Worm (Caenorhabditis elegans) whole organism, mixed stage, embryonic: Measurements from ENCODE around the gene F19G12.1.

Experiments used
- lsy-2 ChIP-seq: fragments of 150-350 bp; optimal IDR thresholded peaks from 2 replicates; lab custom pipeline; 2014; ENCODE audit warnings: missing biosample characterization, missing genetic modification characterization
- mep-1 ChIP-seq: fragments of 150-350 bp; optimal IDR thresholded peaks from 2 replicates; lab custom pipeline; 2017; ENCODE audit warnings: missing biosample characterization, missing genetic modification reagents, missing genetic modification characterization, inconsistent platforms
- ztf-11 ChIP-seq: fragments of 150-350 bp; optimal IDR thresholded peaks from 2 replicates; lab custom pipeline; 2014; ENCODE audit warnings: missing biosample characterization, missing genetic modification characterization

The F19G12.1 gene

DNA sequence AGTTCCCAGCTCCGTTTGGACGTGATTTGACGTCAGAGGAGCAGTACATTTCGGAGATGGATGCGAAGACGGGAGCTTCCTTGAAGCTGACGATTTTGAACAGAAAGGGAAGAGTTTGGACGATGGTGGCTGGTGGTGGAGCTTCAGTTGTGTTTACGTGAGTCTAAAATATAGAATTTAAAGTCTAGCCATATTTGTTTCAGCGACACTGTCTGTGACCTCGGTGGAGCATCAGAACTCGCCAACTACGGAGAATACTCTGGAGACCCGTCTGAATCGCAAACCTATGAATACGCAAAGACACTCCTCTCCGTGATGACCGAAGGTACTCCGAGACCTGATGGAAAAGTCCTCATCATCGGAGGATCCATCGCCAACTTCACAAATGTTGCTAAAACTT lies 49.8 kb downstream of the F19G12.1 start:
- TF ChIP-seq ztf-11 (tag; lab: Kevin White, UChicago) (no peak), lsy-2 (tag; lab: Kevin White, UChicago) (no peak), mep-1 (no peak)
- TF ChIP-seq, all 35 proteins: peak for 0
